Worm (Caenorhabditis elegans) whole organism, L1 larva: Measurements from ENCODE around the gene Y57G7A.1.

ENCODE experiments used
- ama-1 ChIP-seq: fragments of 150-350 bp; optimal IDR thresholded peaks from 2 replicates; lab custom pipeline; 2014
- blmp-1 ChIP-seq: fragments of 150-350 bp; optimal IDR thresholded peaks from 2 replicates; lab custom pipeline; 2014; ENCODE audit warnings: missing biosample characterization, missing genetic modification characterization
- ceh-63 ChIP-seq: fragments of 200-800 bp; sonication (Bioruptor generic); optimal IDR thresholded peaks from 2 replicates; lab custom pipeline; 2018; ENCODE audit warnings: mild to moderate bottlenecking, missing genetic modification characterization, missing compliant biosample characterization
- ceh-8 ChIP-seq: fragments of 200-800 bp; sonication (Bioruptor generic); optimal IDR thresholded peaks from 2 replicates; lab custom pipeline; 2018; ENCODE audit warnings: mild to moderate bottlenecking, missing genetic modification characterization, moderate library complexity, missing compliant biosample characterization
- ceh-82 ChIP-seq, 3 experiments: fragments of 150-350 bp in 1 of 3; sonication (generic microtip) in 2 of 3; optimal IDR thresholded peaks; 2 replicates each; lab custom pipeline; 2014 to 2017; ENCODE audit warnings: missing biosample characterization in 3 of 3, missing genetic modification characterization in 3 of 3
- ceh-88 ChIP-seq: fragments of 200-800 bp; sonication (Bioruptor generic); IDR thresholded peaks from 2 replicates; pipeline ENCODE4 v1.3.6; 2022; ENCODE audit warnings: missing genetic modification characterization, missing compliant biosample characterization
- ces-1 ChIP-seq: fragments of 150-350 bp; optimal IDR thresholded peaks from 2 replicates; lab custom pipeline; 2014; ENCODE audit warnings: missing biosample characterization, missing genetic modification reagents, missing genetic modification characterization
- dpl-1 ChIP-seq, 3 experiments: fragments of 150-350 bp in 2 of 3; sonication (generic microtip) in 1 of 3; optimal IDR thresholded peaks; 2 replicates each; lab custom pipeline; 2014 to 2017; ENCODE audit warnings: missing biosample characterization in 3 of 3, missing genetic modification characterization in 3 of 3, missing genetic modification reagents in 3 of 3
- dsc-1 ChIP-seq: sonication (generic microtip); optimal IDR thresholded peaks from 2 replicates; lab custom pipeline; 2016; ENCODE audit warnings: mild to moderate bottlenecking, missing genetic modification characterization, missing compliant biosample characterization
- efl-1 ChIP-seq, 4 experiments: fragments of 150-350 bp; optimal IDR thresholded peaks in 3 of 4; peaks in 1 of 4; 1 replicate in 1 of 4; 2 replicates in 3 of 4; lab custom pipeline; 2014; ENCODE audit warnings: missing biosample characterization in 2 of 4, missing genetic modification characterization in 2 of 4, missing genetic modification reagents in 2 of 4
- egl-13 ChIP-seq: sonication (generic microtip); optimal IDR thresholded peaks from 2 replicates; lab custom pipeline; 2016; ENCODE audit warnings: missing genotype, missing genetic modification reagents, missing genetic modification characterization, missing compliant biosample characterization
- elt-2 ChIP-seq: sonication (generic microtip); optimal IDR thresholded peaks from 2 replicates; lab custom pipeline; 2016; ENCODE audit warnings: missing genetic modification characterization, mild to moderate bottlenecking, inconsistent platforms, missing compliant biosample characterization, missing genetic modification reagents
- elt-3 ChIP-seq, 6 experiments: fragments of 150-350 bp in 1 of 6; sonication (generic microtip); optimal IDR thresholded peaks; 2 replicates each; lab custom pipeline; 2017 to 2018; ENCODE audit warnings: missing biosample characterization in 6 of 6, missing genetic modification characterization in 6 of 6, inconsistent platforms in 1 of 6
- fkh-8 ChIP-seq: sonication (generic microtip); optimal IDR thresholded peaks from 2 replicates; lab custom pipeline; 2016; ENCODE audit warnings: mild to moderate bottlenecking, missing genetic modification characterization, missing compliant biosample characterization
- fos-1 ChIP-seq: fragments of 150-350 bp; optimal IDR thresholded peaks from 2 replicates; lab custom pipeline; 2014; ENCODE audit warnings: missing biosample characterization, missing genetic modification characterization
- hlh-4 ChIP-seq: sonication (generic microtip); optimal IDR thresholded peaks from 2 replicates; lab custom pipeline; 2016; ENCODE audit warnings: mild to moderate bottlenecking, missing genetic modification characterization, missing compliant biosample characterization
- isw-1 ChIP-seq: fragments of 200-800 bp; sonication (Bioruptor generic); IDR thresholded peaks from 2 replicates; pipeline ENCODE4 v1.3.6; 2022; ENCODE audit warnings: missing genetic modification characterization, missing compliant biosample characterization
- lin-14 ChIP-seq: fragments of 200-800 bp; sonication (Bioruptor generic); optimal IDR thresholded peaks from 2 replicates; lab custom pipeline; 2018; ENCODE audit warnings: mild to moderate bottlenecking, missing genetic modification characterization, moderate library complexity, missing compliant biosample characterization
- lin-15B ChIP-seq: fragments of 150-350 bp; sonication (generic microtip); optimal IDR thresholded peaks from 3 replicates; lab custom pipeline; 2014; ENCODE audit warnings: missing biosample characterization, missing genetic modification characterization
- lin-35 ChIP-seq, 2 experiments: fragments of 150-350 bp; optimal IDR thresholded peaks; 2 replicates each; lab custom pipeline; 2014; ENCODE audit warnings: missing biosample characterization in 2 of 2, missing genetic modification characterization in 2 of 2, missing genetic modification reagents in 2 of 2
- lir-3 ChIP-seq: sonication (generic microtip); optimal IDR thresholded peaks from 2 replicates; lab custom pipeline; 2016; ENCODE audit warnings: mild to moderate bottlenecking, missing genetic modification characterization, moderate library complexity, missing compliant biosample characterization; ENCODE audit not compliant: poor library complexity
- lsy-2 ChIP-seq, 2 experiments: fragments of 150-350 bp; optimal IDR thresholded peaks; 2 replicates each; lab custom pipeline; 2014; ENCODE audit warnings: missing biosample characterization in 2 of 2, missing genetic modification characterization in 2 of 2
- mab-9 ChIP-seq: fragments of 200-800 bp; sonication (Bioruptor generic); IDR thresholded peaks from 2 replicates; pipeline ENCODE4 v1.3.6; 2022; ENCODE audit warnings: missing genetic modification reagents, missing genetic modification characterization, missing compliant biosample characterization
- mdl-1 ChIP-seq, 2 experiments: fragments of 150-350 bp; optimal IDR thresholded peaks; 2 replicates each; lab custom pipeline; 2014 to 2017; ENCODE audit warnings: missing biosample characterization in 2 of 2, missing genetic modification characterization in 2 of 2, inconsistent platforms in 1 of 2
- mef-2 ChIP-seq: fragments of 150-350 bp; optimal IDR thresholded peaks from 2 replicates; lab custom pipeline; 2014; ENCODE audit warnings: missing biosample characterization, missing genetic modification characterization
- mep-1 ChIP-seq: fragments of 150-350 bp; optimal IDR thresholded peaks from 2 replicates; lab custom pipeline; 2014; ENCODE audit warnings: missing biosample characterization, missing genetic modification characterization
- nhr-11 ChIP-seq: fragments of 150-350 bp; optimal IDR thresholded peaks from 2 replicates; lab custom pipeline; 2014; ENCODE audit warnings: missing biosample characterization, missing genetic modification characterization
- nhr-19 ChIP-seq: fragments of 200-800 bp; sonication (Bioruptor generic); conservative IDR thresholded peaks from 2 replicates; pipeline ENCODE4 v1.3.6; 2022; ENCODE audit warnings: missing genetic modification characterization, missing compliant biosample characterization
- nhr-20 ChIP-seq: sonication (generic microtip); optimal IDR thresholded peaks from 2 replicates; lab custom pipeline; 2016; ENCODE audit warnings: mild to moderate bottlenecking, missing genetic modification characterization, missing compliant biosample characterization
- nhr-47 ChIP-seq: sonication (generic microtip); optimal IDR thresholded peaks from 2 replicates; lab custom pipeline; 2016; ENCODE audit warnings: mild to moderate bottlenecking, missing genetic modification characterization, moderate library complexity, missing compliant biosample characterization
- nhr-71 ChIP-seq: sonication (generic microtip); optimal IDR thresholded peaks from 2 replicates; lab custom pipeline; 2016; ENCODE audit warnings: mild to moderate bottlenecking, missing genetic modification characterization, moderate library complexity, missing compliant biosample characterization
- nhr-85 ChIP-seq: sonication (generic microtip); peaks from one replicate; lab custom pipeline; 2016; ENCODE audit warnings: missing genetic modification characterization, inconsistent platforms, missing compliant biosample characterization
- pag-3 ChIP-seq: sonication (generic microtip); optimal IDR thresholded peaks from 2 replicates; lab custom pipeline; 2017; ENCODE audit warnings: missing genetic modification characterization, mild to moderate bottlenecking, missing compliant biosample characterization, antibody characterized with exemption, borderline replicate concordance; ENCODE audit not compliant: insufficient read depth
- skn-1 ChIP-seq: fragments of 150-350 bp; optimal IDR thresholded peaks from 2 replicates; lab custom pipeline; 2014; ENCODE audit warnings: missing biosample characterization, missing genetic modification characterization
- tbx-2 ChIP-seq: sonication (generic microtip); optimal IDR thresholded peaks from 2 replicates; lab custom pipeline; 2016; ENCODE audit warnings: missing genetic modification characterization, missing compliant biosample characterization
- unc-30 ChIP-seq: sonication (generic microtip); optimal IDR thresholded peaks from 2 replicates; lab custom pipeline; 2017; ENCODE audit warnings: missing biosample characterization, missing genetic modification characterization
- unc-62 ChIP-seq: fragments of 150-350 bp; optimal IDR thresholded peaks from 2 replicates; lab custom pipeline; 2014; ENCODE audit warnings: missing biosample characterization, missing genetic modification reagents, missing genetic modification characterization
- unc-86 ChIP-seq: sonication (generic microtip); optimal IDR thresholded peaks from 2 replicates; lab custom pipeline; 2016; ENCODE audit warnings: missing genetic modification characterization, missing compliant biosample characterization
- xbp-1 ChIP-seq: sonication (generic microtip); optimal IDR thresholded peaks from 2 replicates; lab custom pipeline; 2016; ENCODE audit warnings: missing genetic modification characterization, missing compliant biosample characterization
- ztf-11 ChIP-seq, 2 experiments: sonication (generic microtip); optimal IDR thresholded peaks; 2 replicates each; lab custom pipeline; 2016 to 2017; ENCODE audit warnings: missing genetic modification characterization in 2 of 2, missing biosample characterization in 1 of 2, missing compliant biosample characterization in 1 of 2
- ztf-4 ChIP-seq: fragments of 150-350 bp; optimal IDR thresholded peaks from 2 replicates; lab custom pipeline; 2014; ENCODE audit warnings: missing biosample characterization, missing genetic modification characterization

Y57G7A.1 gene

ce11 chrII:1322283-1323173, 24.3 kb downstream of the Y57G7A.1 start:
- TF ChIP-seq mdl-1 (tag; optimal IDR thresholded peaks at IDR 0.05; lab: Kevin White, UChicago) (no peak), dsc-1 (tag; lab: Kevin White, UChicago) (no peak), lsy-2 (tag; optimal IDR thresholded peaks at IDR 0.05; lab: Kevin White, UChicago) (no peak), tbx-2 (no peak), nhr-20 (tag; lab: Kevin White, UChicago) (no peak), hlh-4 (tag; lab: Kevin White, UChicago) (no peak), mef-2 (tag; lab: Kevin White, UChicago) (no peak), skn-1 (tag; lab: Kevin White, UChicago) (no peak), pag-3 (no peak), ztf-4 (tag; lab: Kevin White, UChicago) (no peak), isw-1 (GFP tag; lab: Robert Waterston, UW) (no peak), elt-3 (tag; optimal IDR thresholded peaks at IDR 0.05; lab: Kevin White, UChicago) (no peak), nhr-19 (GFP tag; lab: Robert Waterston, UW) (no peak)
- TF ChIP-seq, all 84 proteins: peak for 0

ce11 chrII:1323190-1323651, 25.0 kb downstream of the Y57G7A.1 start:
- TF ChIP-seq lsy-2 (tag; optimal IDR thresholded peaks at IDR 0.05; lab: Kevin White, UChicago) (peak; percentile 28 to 34), tbx-2 (peak; percentile 35), efl-1 (optimal IDR thresholded peaks at IDR 0.05; lab: Kevin White, UChicago) (peak; percentile 25 to 30), efl-1 (GFP tag; optimal IDR thresholded peaks at IDR 0.05 in 1 of 2; lab: Kevin White, UChicago) (peak in 1 of 2 experiments; percentile 28), unc-62 (GFP tag; lab: Kevin White, UChicago) (no peak), lin-35 (GFP tag; optimal IDR thresholded peaks at IDR 0.05; lab: Kevin White, UChicago) (peak in 1 of 2 experiments; percentile 39), fos-1 (no peak), nhr-71 (peak; percentile 51), nhr-85 (tag; lab: Kevin White, UChicago) (no peak), isw-1 (GFP tag; lab: Robert Waterston, UW) (peak; percentile 19; the same call in 1 of the 2 replicates), egl-13 (tag; lab: Kevin White, UChicago) (peak; percentile 19), ama-1 (no peak), fkh-8 (tag; lab: Kevin White, UChicago) (peak; percentile 50), unc-86 (tag; lab: Kevin White, UChicago) (peak; percentile 55), mep-1 (tag; lab: Kevin White, UChicago) (no peak), ceh-82 (tag; optimal IDR thresholded peaks at IDR 0.05; lab: Kevin White, UChicago) (peak in 1 of 3 experiments; percentile 50), lin-14 (GFP tag; lab: Kevin White, UChicago) (peak; percentile 69), lir-3 (tag; lab: Kevin White, UChicago) (no peak), lin-15B (tag; lab: Kevin White, UChicago) (peak; percentile 31), nhr-47 (peak; percentile 46), ces-1 (peak; percentile 55), dpl-1 (GFP tag; optimal IDR thresholded peaks at IDR 0.05; lab: Kevin White, UChicago) (peak in 1 of 3 experiments; percentile 54), ceh-8 (peak; percentile 15)

ce11 chrII:1324017-1324416, 25.7 kb downstream of the Y57G7A.1 start:
- TF ChIP-seq mab-9 (GFP tag; lab: Robert Waterston, UW) (no peak), nhr-71 (no peak), fos-1 (no peak), ceh-88 (GFP tag; lab: Robert Waterston, UW) (no peak), dpl-1 (GFP tag; optimal IDR thresholded peaks at IDR 0.05; lab: Kevin White, UChicago) (no peak), unc-86 (tag; lab: Kevin White, UChicago) (peak; percentile 17), elt-2 (tag; lab: Kevin White, UChicago) (no peak), ztf-11 (tag; optimal IDR thresholded peaks at IDR 0.05; lab: Kevin White, UChicago) (no peak), efl-1 (optimal IDR thresholded peaks at IDR 0.05; lab: Kevin White, UChicago) (no peak), efl-1 (GFP tag; optimal IDR thresholded peaks at IDR 0.05 in 1 of 2; lab: Kevin White, UChicago) (peak in 1 of 2 experiments; percentile 90), elt-3 (tag; optimal IDR thresholded peaks at IDR 0.05; lab: Kevin White, UChicago) (no peak), ceh-63 (no peak), ama-1 (no peak), nhr-11 (tag; lab: Kevin White, UChicago) (no peak), unc-30 (tag; lab: Kevin White, UChicago) (no peak), lin-14 (GFP tag; lab: Kevin White, UChicago) (peak; percentile 40), fkh-8 (tag; lab: Kevin White, UChicago) (no peak), egl-13 (tag; lab: Kevin White, UChicago) (no peak), isw-1 (GFP tag; lab: Robert Waterston, UW) (no peak), mep-1 (tag; lab: Kevin White, UChicago) (no peak), xbp-1 (no peak), blmp-1 (tag; lab: Kevin White, UChicago) (no peak)
